ENCODE assay signal across 1 fruit fly cellular context in the genomic region with DNA sequence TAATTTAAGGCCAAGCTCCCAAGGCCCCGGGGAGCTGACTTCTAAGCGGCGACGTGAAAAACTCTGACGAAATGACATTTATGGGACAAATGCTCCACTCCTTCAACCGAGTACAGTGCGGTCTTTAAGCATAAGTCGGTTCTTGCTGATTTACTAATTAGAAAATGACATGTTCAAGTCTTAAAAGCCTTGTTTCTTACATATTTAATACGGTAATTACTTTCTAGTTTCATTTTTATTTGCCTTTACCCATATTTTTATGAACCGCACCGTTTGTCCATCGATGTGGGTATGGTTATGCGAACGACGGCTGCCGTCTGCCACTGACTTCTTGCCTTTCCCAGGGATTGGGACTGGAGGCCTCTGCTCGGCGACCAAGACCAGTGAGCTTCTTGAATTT.
TF ChIP-seq lines count a peak whose summit lies in the region.

No protein-coding gene starts in this region.

TF ChIP-seq in whole organism, prepupa, 60 proteins besides CTCF, POLR2A, EP300 and RAD21 (continued from another document):
- TF ChIP-seq CG10631 (GFP tag; optimal IDR thresholded peaks at IDR 0.05; lab: Kevin White, UChicago) (peak; percentile 46), fkh (GFP tag; optimal IDR thresholded peaks at IDR 0.05; lab: Kevin White, UChicago) (no peak), Gug (GFP tag; IDR thresholded peaks at IDR 0.05; lab: Robert Waterston, UW) (peak; percentile 21; the same call in 1 of the 2 replicates), dac (GFP tag; optimal IDR thresholded peaks at IDR 0.05; lab: Kevin White, UChicago) (no peak), CG6792 (GFP tag; optimal IDR thresholded peaks at IDR 0.05; lab: Kevin White, UChicago) (peak; percentile 58), CG8319 (GFP tag; optimal IDR thresholded peaks at IDR 0.05; lab: Kevin White, UChicago) (no peak), CG9139 (GFP tag; optimal IDR thresholded peaks at IDR 0.05; lab: Kevin White, UChicago) (no peak), CG11902 (GFP tag; optimal IDR thresholded peaks at IDR 0.05; lab: Kevin White, UChicago) (no peak), OdsH (GFP tag; optimal IDR thresholded peaks at IDR 0.05; lab: Kevin White, UChicago) (peak; percentile 58), fd85E (GFP tag; optimal IDR thresholded peaks at IDR 0.05; lab: Kevin White, UChicago) (no peak), CG7368 (GFP tag; optimal IDR thresholded peaks at IDR 0.05; lab: Kevin White, UChicago) (no peak), vri (GFP tag; optimal IDR thresholded peaks at IDR 0.05; lab: Kevin White, UChicago) (peak; percentile 51), achi (GFP tag; optimal IDR thresholded peaks at IDR 0.05; lab: Kevin White, UChicago) (peak; percentile 53), CG32006 (GFP tag; optimal IDR thresholded peaks at IDR 0.05; lab: Kevin White, UChicago) (peak; percentile 56), CG11762 (GFP tag; optimal IDR thresholded peaks at IDR 0.05; lab: Kevin White, UChicago; ENCODE audit: insufficient read depth) (no peak), topi (GFP tag; optimal IDR thresholded peaks at IDR 0.05; lab: Kevin White, UChicago) (peak; percentile 61), eg (GFP tag; IDR thresholded peaks at IDR 0.05; lab: Robert Waterston, UW) (peak; percentile 64; the same call in 2 of the 3 replicates), CG6808 (GFP tag; optimal IDR thresholded peaks at IDR 0.05; lab: Kevin White, UChicago) (no peak), Hr38 (GFP tag; optimal IDR thresholded peaks at IDR 0.05; lab: Kevin White, UChicago) (no peak), dsx (GFP tag; optimal IDR thresholded peaks at IDR 0.05; lab: Kevin White, UChicago; ENCODE audit: poor library complexity, severe bottlenecking) (no peak), CG1621 (tag; optimal IDR thresholded peaks at IDR 0.05; lab: Kevin White, UChicago) (peak; percentile 12), cyc (GFP tag; optimal IDR thresholded peaks at IDR 0.05; lab: Kevin White, UChicago) (peak; percentile 64), CG4318 (GFP tag; optimal IDR thresholded peaks at IDR 0.05; lab: Kevin White, UChicago) (no peak), esn (GFP tag; optimal IDR thresholded peaks at IDR 0.05; lab: Kevin White, UChicago) (peak; percentile 65), Eip93F (GFP tag; optimal IDR thresholded peaks at IDR 0.05; lab: Kevin White, UChicago) (no peak), CG8632 (GFP tag; optimal IDR thresholded peaks at IDR 0.05; lab: Kevin White, UChicago) (peak; percentile 19), salr (GFP tag; optimal IDR thresholded peaks at IDR 0.05; lab: Kevin White, UChicago) (peak in 1 of 2 experiments; percentile 4), CG16779 (tag; optimal IDR thresholded peaks at IDR 0.05; lab: Kevin White, UChicago) (no peak), Blimp-1 (GFP tag; optimal IDR thresholded peaks at IDR 0.05; lab: Kevin White, UChicago) (peak; percentile 7), Sox15 (GFP tag; optimal IDR thresholded peaks at IDR 0.05; lab: Kevin White, UChicago) (no peak), Eip75B (GFP tag; optimal IDR thresholded peaks at IDR 0.05; lab: Kevin White, UChicago) (peak; percentile 29), CG15336 (GFP tag; IDR thresholded peaks at IDR 0.05; lab: Robert Waterston, UW) (peak; percentile 46; the same call in 1 of the 2 replicates), CG3032 (tag; optimal IDR thresholded peaks at IDR 0.05; lab: Kevin White, UChicago) (no peak), net (GFP tag; optimal IDR thresholded peaks at IDR 0.05; lab: Kevin White, UChicago) (no peak), ss (GFP tag; optimal IDR thresholded peaks at IDR 0.05; lab: Kevin White, UChicago) (no peak), Eip78C (GFP tag; lab: Kevin White, UChicago) (peak; percentile 77), CG10669 (GFP tag; optimal IDR thresholded peaks at IDR 0.05; lab: Kevin White, UChicago) (no peak)
TF ChIP-seq in whole organism, prepupa: peak in this region for 36.
